Worm (Caenorhabditis elegans) whole organism, L4/young adult: Measurements from ENCODE around the gene F54F11.1.

ENCODE experiments used
- dao-5 ChIP-seq: sonication (generic microtip); optimal IDR thresholded peaks from 2 replicates; lab custom pipeline; 2016; ENCODE audit warnings: missing genotype, missing genetic modification characterization, moderate library complexity, missing compliant biosample characterization
- him-1 ChIP-seq: sonication (generic microtip); optimal IDR thresholded peaks from 2 replicates; lab custom pipeline; 2016; ENCODE audit warnings: missing genotype, missing genetic modification reagents, missing genetic modification characterization, missing compliant biosample characterization

- TF ChIP-seq him-1, result no peak
- TF ChIP-seq dao-5, result no peak
These were observed 34.6 kb upstream of the F54F11.1 start, which contains the start of gene E01G4.3 for ce11 chrII:13469043-13469652.
